Fruit fly (Drosophila melanogaster) whole organism, embryonic: ENCODE results near the gene CG12723.

ENCODE experiments used
- ATbp ChIP-seq: fragments of 200-800 bp; sonication (Bioruptor generic); optimal IDR thresholded peaks from 2 replicates; lab custom pipeline; 2017; ENCODE audit warnings: missing biosample characterization, mild to moderate bottlenecking, missing genetic modification characterization, missing genetic modification reagents
- Adf1 ChIP-seq: fragments of 200-800 bp; sonication (Bioruptor generic); IDR thresholded peaks from 2 replicates; pipeline ENCODE4 v1.3.6; 2022; ENCODE audit warnings: missing biosample characterization, missing genetic modification characterization
- C15 ChIP-seq: fragments of 200-800 bp; sonication (Bioruptor generic); IDR thresholded peaks from 3 replicates; pipeline ENCODE4 v1.3.6; 2022; ENCODE audit warnings: missing biosample characterization, missing genetic modification characterization
- CG10267 ChIP-seq: fragments of 200-800 bp; sonication (Bioruptor generic); optimal IDR thresholded peaks from 2 replicates; lab custom pipeline; 2018; ENCODE audit warnings: missing biosample characterization, mild to moderate bottlenecking, missing genetic modification characterization, moderate library complexity
- CG10959 ChIP-seq: fragments of 200-800 bp; sonication (Bioruptor generic); IDR thresholded peaks from 2 replicates; pipeline ENCODE4 v1.3.6; 2022; ENCODE audit warnings: missing biosample characterization, missing genetic modification characterization
- CG10979 ChIP-seq: fragments of 200-800 bp; sonication (Bioruptor generic); optimal IDR thresholded peaks from 2 replicates; lab custom pipeline; 2018; ENCODE audit warnings: missing biosample characterization, mild to moderate bottlenecking, missing genetic modification characterization, moderate library complexity
- CG11247 ChIP-seq: fragments of 200-800 bp; sonication (Bioruptor generic); IDR thresholded peaks from 2 replicates; pipeline ENCODE4 v1.3.6; 2022; ENCODE audit warnings: missing biosample characterization, missing genetic modification characterization
- CG11560 ChIP-seq: fragments of 200-800 bp; sonication (Bioruptor generic); IDR thresholded peaks from 3 replicates; pipeline ENCODE4 v1.3.6; 2022; ENCODE audit warnings: missing biosample characterization, missing genetic modification characterization
- CG12391 ChIP-seq: fragments of 200-800 bp; sonication (Bioruptor generic); optimal IDR thresholded peaks from 3 replicates; lab custom pipeline; 2018; ENCODE audit warnings: missing biosample characterization, mild to moderate bottlenecking, missing genetic modification characterization, moderate library complexity
- CG12659 ChIP-seq: fragments of 200-800 bp; sonication (Bioruptor generic); optimal IDR thresholded peaks from 3 replicates; lab custom pipeline; 2017; ENCODE audit warnings: mild to moderate bottlenecking, missing biosample characterization, missing genetic modification reagents, missing genetic modification characterization
- CG13424 ChIP-seq: fragments of 200-800 bp; sonication (Bioruptor generic); optimal IDR thresholded peaks from 2 replicates; lab custom pipeline; 2019; ENCODE audit warnings: missing biosample characterization, mild to moderate bottlenecking, missing genetic modification characterization, moderate library complexity
- CG13775 ChIP-seq: fragments of 200-800 bp; sonication (Bioruptor generic); optimal IDR thresholded peaks from 3 replicates; lab custom pipeline; 2017; ENCODE audit warnings: missing biosample characterization, mild to moderate bottlenecking, missing genetic modification characterization
- CG15269 ChIP-seq: fragments of 200-800 bp; sonication (Bioruptor generic); optimal IDR thresholded peaks from 2 replicates; lab custom pipeline; 2018; ENCODE audit warnings: missing biosample characterization, mild to moderate bottlenecking, missing genetic modification characterization, moderate library complexity
- CG16863 ChIP-seq: fragments of 200-800 bp; sonication (Bioruptor generic); optimal IDR thresholded peaks from 3 replicates; lab custom pipeline; 2016; ENCODE audit warnings: missing biosample characterization, missing genetic modification characterization
- CG18262 ChIP-seq: fragments of 200-800 bp; optimal IDR thresholded peaks from 3 replicates; lab custom pipeline; 2019; ENCODE audit warnings: missing biosample characterization, mild to moderate bottlenecking, missing genetic modification characterization, moderate library complexity
- CG2712 ChIP-seq: fragments of 200-800 bp; optimal IDR thresholded peaks from 3 replicates; lab custom pipeline; 2019; ENCODE audit warnings: missing biosample characterization, mild to moderate bottlenecking, missing genetic modification characterization, moderate library complexity
- CG30431 ChIP-seq: fragments of 200-800 bp; sonication (Bioruptor generic); optimal IDR thresholded peaks from 2 replicates; lab custom pipeline; 2017; ENCODE audit warnings: missing biosample characterization, missing genetic modification characterization
- CG4820 ChIP-seq: fragments of 200-800 bp; sonication (Bioruptor generic); optimal IDR thresholded peaks from 3 replicates; lab custom pipeline; 2016; ENCODE audit warnings: missing biosample characterization, missing genetic modification characterization
- CG6813 ChIP-seq: fragments of 200-800 bp; sonication (Bioruptor generic); optimal IDR thresholded peaks from 2 replicates; lab custom pipeline; 2017; ENCODE audit warnings: missing biosample characterization, missing genetic modification characterization, mild to moderate bottlenecking, moderate library complexity, missing genetic modification reagents
- CG7556 ChIP-seq: fragments of 200-800 bp; sonication (Bioruptor generic); optimal IDR thresholded peaks from 2 replicates; lab custom pipeline; 2017; ENCODE audit warnings: missing biosample characterization, mild to moderate bottlenecking, missing genetic modification characterization
- D19A ChIP-seq: fragments of 200-800 bp; optimal IDR thresholded peaks from 3 replicates; lab custom pipeline; 2019; ENCODE audit warnings: missing biosample characterization, mild to moderate bottlenecking, missing genetic modification characterization, moderate library complexity
- Dip2 ChIP-seq: fragments of 200-800 bp; sonication (Bioruptor generic); IDR thresholded peaks from 2 replicates; pipeline ENCODE4 v1.3.6; 2022; ENCODE audit warnings: missing biosample characterization, missing genetic modification characterization
- E2f1 ChIP-seq: fragments of 200-800 bp; sonication (Bioruptor generic); IDR thresholded peaks from 2 replicates; pipeline ENCODE4 v1.3.6; 2022; ENCODE audit warnings: missing biosample characterization, missing genetic modification characterization
- Fer1 ChIP-seq: fragments of 200-800 bp; sonication (Bioruptor generic); optimal IDR thresholded peaks from 2 replicates; lab custom pipeline; 2017; ENCODE audit warnings: missing biosample characterization, mild to moderate bottlenecking, missing genetic modification characterization
- Gug ChIP-seq: fragments of 200-800 bp; sonication (Bioruptor generic); IDR thresholded peaks from 4 replicates; pipeline ENCODE4 v1.3.6; 2022; ENCODE audit warnings: missing biosample characterization, missing genetic modification characterization
- Med ChIP-seq: fragments of 200-800 bp; sonication (Bioruptor generic); peaks from one replicate; lab custom pipeline; 2016; ENCODE audit warnings: missing biosample characterization, missing genetic modification characterization, mild to moderate bottlenecking, inconsistent platforms, moderate library complexity
- Meics ChIP-seq: fragments of 200-800 bp; sonication (Bioruptor generic); optimal IDR thresholded peaks from 2 replicates; lab custom pipeline; 2017; ENCODE audit warnings: missing biosample characterization, mild to moderate bottlenecking, missing genetic modification characterization
- Oli ChIP-seq: fragments of 200-800 bp; sonication (Bioruptor generic); optimal IDR thresholded peaks from 2 replicates; lab custom pipeline; 2018; ENCODE audit warnings: missing biosample characterization, mild to moderate bottlenecking, missing genetic modification characterization, moderate library complexity
- Ptx1 ChIP-seq: fragments of 200-800 bp; sonication (Bioruptor generic); IDR thresholded peaks from 2 replicates; pipeline ENCODE4 v1.3.6; 2022; ENCODE audit warnings: missing biosample characterization, missing genetic modification characterization
- Sox100B ChIP-seq: fragments of 200-800 bp; sonication (Bioruptor generic); optimal IDR thresholded peaks from 3 replicates; lab custom pipeline; 2018; ENCODE audit warnings: missing biosample characterization, mild to moderate bottlenecking, missing genetic modification characterization
- Sox102F ChIP-seq: fragments of 200-800 bp; sonication (Bioruptor generic); optimal IDR thresholded peaks from 2 replicates; lab custom pipeline; 2018; ENCODE audit warnings: missing biosample characterization, mild to moderate bottlenecking, missing genetic modification characterization, moderate library complexity
- Ssrp ChIP-seq: fragments of 200-800 bp; sonication (Bioruptor generic); optimal IDR thresholded peaks from 2 replicates; lab custom pipeline; 2018; ENCODE audit warnings: missing biosample characterization, mild to moderate bottlenecking, missing genetic modification characterization, moderate library complexity
- Xbp1 ChIP-seq: fragments of 200-800 bp; sonication (Bioruptor generic); optimal IDR thresholded peaks from 3 replicates; lab custom pipeline; 2016; ENCODE audit warnings: missing biosample characterization, mild to moderate bottlenecking, missing genetic modification characterization
- abd-A ChIP-seq: fragments of 200-800 bp; sonication (Bioruptor generic); optimal IDR thresholded peaks from 3 replicates; lab custom pipeline; 2019; ENCODE audit warnings: missing biosample characterization, mild to moderate bottlenecking, missing genetic modification characterization, moderate library complexity
- bsh ChIP-seq, 2 experiments: fragments of 200-800 bp; sonication (Bioruptor generic); optimal IDR thresholded peaks; 2 replicates each; lab custom pipeline; 2017 to 2018; ENCODE audit warnings: mild to moderate bottlenecking in 2 of 2, missing biosample characterization in 2 of 2, missing genetic modification characterization in 2 of 2, moderate library complexity in 1 of 2
- chn ChIP-seq: fragments of 200-800 bp; sonication (Bioruptor generic); optimal IDR thresholded peaks from 2 replicates; lab custom pipeline; 2016; ENCODE audit warnings: missing biosample characterization, missing genetic modification characterization
- ci ChIP-seq: fragments of 200-800 bp; sonication (Bioruptor generic); IDR thresholded peaks from 3 replicates; pipeline ENCODE4 v1.3.6; 2022; ENCODE audit warnings: missing biosample characterization, missing genetic modification characterization
- crol ChIP-seq: fragments of 200-800 bp; sonication (Bioruptor generic); IDR thresholded peaks from 2 replicates; pipeline ENCODE4 v1.3.6; 2022; ENCODE audit warnings: missing biosample characterization, missing genetic modification characterization
- dysf ChIP-seq: fragments of 200-800 bp; sonication (Bioruptor generic); IDR thresholded peaks from 3 replicates; pipeline ENCODE4 v1.3.6; 2022; ENCODE audit warnings: missing biosample characterization, missing genetic modification characterization
- gem ChIP-seq: fragments of 200-800 bp; sonication (Bioruptor generic); optimal IDR thresholded peaks from 2 replicates; lab custom pipeline; 2019; ENCODE audit warnings: missing biosample characterization, mild to moderate bottlenecking, missing genetic modification characterization, moderate library complexity
- grau ChIP-seq: fragments of 200-800 bp; optimal IDR thresholded peaks from 3 replicates; lab custom pipeline; 2019; ENCODE audit warnings: missing biosample characterization, mild to moderate bottlenecking, missing genetic modification characterization, moderate library complexity
- nerfin-1 ChIP-seq: fragments of 200-800 bp; sonication (Bioruptor generic); optimal IDR thresholded peaks from 3 replicates; lab custom pipeline; 2019; ENCODE audit warnings: missing biosample characterization, mild to moderate bottlenecking, missing genetic modification characterization, moderate library complexity
- p53 ChIP-seq: fragments of 200-800 bp; sonication (Bioruptor generic); optimal IDR thresholded peaks from 2 replicates; lab custom pipeline; 2016; ENCODE audit warnings: missing biosample characterization, missing genetic modification characterization
- pb ChIP-seq: fragments of 200-800 bp; sonication (Bioruptor generic); optimal IDR thresholded peaks from 3 replicates; lab custom pipeline; 2016; ENCODE audit warnings: missing biosample characterization, missing genetic modification characterization
- prd ChIP-seq, 3 experiments: fragments of >200 bp in 2 of 3; fragments of 200-800 bp in 1 of 3; sonication (Bioruptor generic) in 1 of 3; optimal IDR thresholded peaks in 2 of 3; IDR thresholded peaks in 1 of 3; 2 replicates in 2 of 3; 3 replicates in 1 of 3; pipeline versions ENCODE4 v1.3.6 to Lab custom; 2017 to 2022; ENCODE audit warnings: missing biosample characterization in 1 of 3, missing genetic modification characterization in 1 of 3
- sc ChIP-seq, 3 experiments: fragments of >200 bp in 2 of 3; fragments of 200-800 bp in 1 of 3; sonication (Bioruptor generic) in 1 of 3; optimal IDR thresholded peaks; 2 replicates in 2 of 3; 3 replicates in 1 of 3; lab custom pipeline; 2017; ENCODE audit warnings: mild to moderate bottlenecking in 1 of 3, missing biosample characterization in 1 of 3, missing genetic modification characterization in 1 of 3, missing genetic modification reagents in 1 of 3
- ttk ChIP-seq: fragments of 200-800 bp; sonication (Bioruptor generic); IDR thresholded peaks from 2 replicates; pipeline ENCODE4 v2.1.2; 2022; ENCODE audit warnings: missing biosample characterization, missing genetic modification characterization
- vvl ChIP-seq: fragments of 200-800 bp; sonication (Bioruptor generic); IDR thresholded peaks from 2 replicates; pipeline ENCODE4 v1.3.6; 2022; ENCODE audit warnings: missing biosample characterization, missing genetic modification characterization
- zen ChIP-seq: fragments of 200-800 bp; sonication (Bioruptor generic); optimal IDR thresholded peaks from 3 replicates; lab custom pipeline; 2018; ENCODE audit warnings: missing biosample characterization, mild to moderate bottlenecking, missing genetic modification characterization, moderate library complexity

CG12723 gene

dm6 chrX:13226478-13226877 lies 34.8 kb upstream of the CG12723 start (continued):
- TF ChIP-seq CG11560 (tag; lab: Robert Waterston, UW) (no peak), chn (GFP tag; lab: Kevin White, UChicago) (no peak), CG13775 (GFP tag; lab: Kevin White, UChicago) (peak; percentile 13), sc (optimal IDR thresholded peaks at IDR 0.05; lab: Kevin White, UChicago) (no peak), sc (GFP tag; optimal IDR thresholded peaks at IDR 0.05; lab: Kevin White, UChicago) (peak; percentile 20), CG18262 (tag; lab: Kevin White, UChicago) (peak; percentile 68), Sox100B (GFP tag; lab: Kevin White, UChicago) (peak; percentile 66), CG7556 (GFP tag; lab: Kevin White, UChicago) (peak; percentile 38), CG15269 (tag; lab: Kevin White, UChicago) (peak; percentile 23), CG11247 (GFP tag; lab: Robert Waterston, UW) (no peak), bsh (GFP tag; optimal IDR thresholded peaks at IDR 0.05; lab: Kevin White, UChicago) (peak in 1 of 2 experiments; percentile 60), CG12659 (GFP tag; lab: Kevin White, UChicago) (peak; percentile 11), CG30431 (GFP tag; lab: Kevin White, UChicago) (no peak), grau (peak; percentile 49), zen (tag; lab: Kevin White, UChicago) (peak; percentile 4), Ptx1 (GFP tag; lab: Robert Waterston, UW) (0 out of 2 replicates have a peak, but pooled peaks have one; percentile 28), E2f1 (no peak), gem (tag; lab: Kevin White, UChicago) (peak; percentile 70), D19A (tag; lab: Kevin White, UChicago) (peak; percentile 47), Xbp1 (GFP tag; lab: Kevin White, UChicago) (peak; percentile 5), CG2712 (tag; lab: Kevin White, UChicago) (peak; percentile 76), ttk (no peak), dysf (GFP tag; lab: Robert Waterston, UW) (no peak), p53 (GFP tag; lab: Kevin White, UChicago) (no peak), CG13424 (tag; lab: Kevin White, UChicago) (peak; percentile 46), Adf1 (GFP tag; lab: Robert Waterston, UW) (no peak), crol (GFP tag; lab: Robert Waterston, UW) (0 out of 2 replicates have a peak, but pooled peaks have one; percentile 11), CG10979 (tag; lab: Kevin White, UChicago) (peak; percentile 59), nerfin-1 (tag; lab: Kevin White, UChicago) (peak; percentile 6), pb (GFP tag; lab: Kevin White, UChicago) (no peak), Ssrp (peak; percentile 44), Med (peak; percentile 4), CG10959 (GFP tag; lab: Robert Waterston, UW) (no peak), ci (GFP tag; lab: Robert Waterston, UW) (0 out of 3 replicates have a peak, but pooled peaks have one; percentile 29), CG10267 (tag; lab: Kevin White, UChicago) (peak; percentile 26), CG4820 (GFP tag; lab: Kevin White, UChicago) (no peak), Sox102F (peak; percentile 72), Meics (GFP tag; lab: Kevin White, UChicago) (peak; percentile 22), prd (optimal IDR thresholded peaks at IDR 0.05; lab: Kevin White, UChicago) (no peak), prd (GFP tag; IDR thresholded peaks at IDR 0.05; lab: Robert Waterston, UW) (peak; percentile 35; the same call in 1 of the 3 replicates), C15 (GFP tag; lab: Robert Waterston, UW) (no peak), CG16863 (GFP tag; lab: Kevin White, UChicago) (peak; percentile 5), CG12391 (peak; percentile 50), Fer1 (GFP tag; lab: Kevin White, UChicago) (peak; percentile 29), vvl (GFP tag; lab: Robert Waterston, UW) (no peak), ATbp (GFP tag; lab: Kevin White, UChicago) (peak; percentile 16), Oli (tag; lab: Kevin White, UChicago) (peak; percentile 56), CG6813 (GFP tag; lab: Kevin White, UChicago) (peak; percentile 12), abd-A (tag; lab: Kevin White, UChicago) (no peak), Dip2 (GFP tag; lab: Robert Waterston, UW) (no peak), Gug (GFP tag; lab: Robert Waterston, UW) (no peak)
